Worm (Caenorhabditis elegans): Measurements from ENCODE around the gene cht-1.

- TF ChIP-seq him-1 (tag; optimal IDR thresholded peaks at IDR 0.05) (no peak), W03F9.2 (tag; optimal IDR thresholded peaks at IDR 0.05) (no peak), dao-5 (tag; optimal IDR thresholded peaks at IDR 0.05) (no peak)
These were observed 20.7 kb downstream of the cht-1 start, which contains the start of gene sorf-1 for ce11 chrX:3379114-3379513.
